Worm (Caenorhabditis elegans): ENCODE results near the gene tin-10.

tin-10 gene

DNA sequence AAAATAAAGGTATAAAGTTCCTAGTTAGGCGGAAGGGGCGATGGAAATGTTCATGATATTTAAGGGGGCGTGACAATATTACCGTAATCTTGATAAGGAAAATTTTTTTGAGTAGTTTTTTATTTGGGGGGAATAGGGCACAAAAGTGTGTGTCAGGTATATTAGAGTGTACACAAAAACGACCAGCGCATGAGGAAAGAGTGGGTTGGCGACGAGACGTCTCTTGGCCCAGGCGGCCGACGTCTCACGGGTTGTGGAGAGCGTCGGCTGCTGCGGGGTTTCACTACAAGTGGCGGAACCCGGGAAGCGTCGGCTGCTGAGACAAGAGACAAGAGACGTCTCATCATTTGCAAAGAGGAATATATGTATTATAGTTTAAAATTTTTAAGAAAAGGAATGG, 38.9 kb downstream of the tin-10 start:
- no peak for TF ChIP-seq unc-62 (GFP tag; optimal IDR thresholded peaks at IDR 0.05)

DNA sequence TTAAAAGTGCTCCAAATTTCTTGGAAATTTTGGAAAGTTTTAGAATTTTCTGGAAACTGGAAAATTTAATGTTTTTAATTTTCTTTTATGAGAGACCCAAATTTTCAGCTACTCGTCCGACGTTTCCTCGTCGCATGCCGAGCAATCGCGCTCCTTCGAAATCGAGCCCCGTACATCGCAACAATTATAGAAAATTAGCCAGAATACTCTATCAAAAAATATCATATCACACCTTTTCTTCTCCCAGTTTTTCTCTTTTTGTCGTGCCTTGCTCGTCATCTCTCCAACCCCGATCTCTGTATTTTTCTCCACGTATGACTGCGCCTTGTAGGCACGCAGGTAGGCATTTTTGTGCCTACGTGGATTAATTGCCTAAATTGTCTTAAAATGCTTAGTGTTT, 40.3 kb downstream of the tin-10 start:
- TF ChIP-seq unc-62 (GFP tag; optimal IDR thresholded peaks at IDR 0.05), result no peak

DNA sequence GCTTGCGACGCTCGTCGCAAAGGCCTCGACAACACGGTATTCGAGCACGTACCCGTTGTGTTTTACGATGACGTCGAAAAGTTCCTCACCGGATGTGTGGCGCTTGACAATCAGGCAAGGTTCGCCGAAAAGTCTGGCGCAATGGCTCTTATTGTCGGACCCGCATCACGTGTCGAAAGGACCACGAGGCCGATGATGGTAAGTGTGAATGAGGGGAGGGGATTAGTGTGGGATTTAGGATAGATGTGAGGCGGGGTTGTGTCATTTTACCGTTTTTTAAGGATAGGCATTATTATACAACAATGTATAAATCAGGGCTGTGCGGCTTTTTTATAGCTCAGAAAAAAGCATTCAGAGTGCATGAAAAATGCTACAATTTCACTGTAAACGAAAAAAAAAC, 42.9 kb downstream of the tin-10 start:
- TF ChIP-seq unc-62 (GFP tag; optimal IDR thresholded peaks at IDR 0.05), result no peak

DNA sequence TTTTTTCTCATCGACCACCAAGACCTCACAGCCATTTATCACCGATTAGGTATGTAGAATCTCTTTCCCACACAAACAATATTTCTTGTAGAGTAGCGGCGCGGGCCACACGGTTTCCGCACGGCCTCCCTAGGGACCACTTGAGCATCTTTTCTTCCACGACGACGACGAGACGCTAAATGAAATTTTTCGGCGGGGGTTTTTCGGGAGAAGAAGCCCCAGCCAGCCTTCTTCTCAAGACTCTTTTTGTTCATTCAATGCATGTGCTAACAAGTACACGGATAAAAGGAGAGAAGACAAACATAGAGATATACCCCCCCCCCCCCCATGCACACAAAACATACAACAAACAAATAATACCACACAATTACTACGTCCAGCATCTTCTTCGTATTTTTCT, 43.6 kb downstream of the tin-10 start:
- TF ChIP-seq unc-62 (GFP tag; optimal IDR thresholded peaks at IDR 0.05), result no peak

DNA sequence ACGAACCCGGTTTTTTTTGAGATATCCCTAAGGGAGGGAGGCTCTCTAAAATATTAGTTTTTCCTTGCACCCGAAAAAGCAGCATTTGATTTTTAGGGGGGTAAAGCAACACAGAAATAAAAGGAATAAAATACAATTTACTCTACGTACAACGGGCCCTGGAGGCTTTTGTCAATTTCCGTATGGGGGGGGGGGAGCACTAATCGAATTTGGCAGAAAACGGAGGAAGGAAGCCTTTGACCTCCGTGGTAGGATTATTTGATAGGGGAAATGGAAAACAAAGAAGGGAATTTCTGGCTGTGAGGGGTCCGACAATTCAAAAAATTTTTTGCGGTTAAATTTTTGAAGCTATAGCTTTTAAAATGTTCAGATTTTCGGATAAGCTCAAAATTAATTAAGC, 44.7 kb downstream of the tin-10 start:
- no peak for TF ChIP-seq unc-62 (GFP tag; optimal IDR thresholded peaks at IDR 0.05)

DNA sequence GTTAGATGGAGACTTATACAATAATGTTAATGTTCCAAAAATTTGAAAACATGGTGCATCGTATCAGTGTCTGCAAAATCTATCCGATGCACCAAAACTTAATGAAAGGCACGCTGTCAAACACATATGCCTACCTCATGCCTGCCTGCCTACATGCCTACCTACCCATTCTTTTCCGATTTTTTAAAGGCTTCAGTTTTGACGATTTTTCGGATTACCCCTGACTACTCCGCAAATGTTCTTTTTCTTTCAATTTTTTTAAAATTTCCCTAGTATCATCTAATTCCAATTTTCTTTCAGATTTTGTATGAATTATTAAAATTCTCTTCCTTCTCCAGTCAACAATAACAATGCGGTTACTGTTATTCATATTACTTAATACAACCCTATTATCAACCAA, 46.1 kb downstream of the tin-10 start, which contains the start of gene plr-1:
TSS of gene plr-1 (plus strand) at position 301 of the 400 bp plus-strand sequence.
- TF ChIP-seq unc-62 (GFP tag; optimal IDR thresholded peaks at IDR 0.05), result no peak

DNA sequence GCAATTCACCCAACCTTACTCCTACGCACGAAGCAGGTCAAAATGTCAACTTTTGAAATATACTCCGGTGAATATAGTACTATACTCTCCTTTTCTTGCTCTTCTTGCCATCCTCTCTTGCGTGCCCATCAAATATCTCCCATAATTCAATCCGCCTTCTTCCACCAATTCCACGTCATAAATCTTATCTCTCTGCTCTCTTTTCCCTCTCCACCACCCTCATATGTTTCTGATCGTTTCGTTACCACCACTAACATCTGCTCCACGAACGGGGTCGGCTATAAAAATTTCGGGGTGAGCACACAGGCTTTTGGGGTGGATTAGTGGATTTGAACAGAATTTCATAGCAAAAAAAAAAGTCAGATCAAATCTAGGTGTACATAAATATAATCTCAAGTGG, 48.7 kb downstream of the tin-10 start:
- no peak for TF ChIP-seq unc-62 (GFP tag; optimal IDR thresholded peaks at IDR 0.05)

DNA sequence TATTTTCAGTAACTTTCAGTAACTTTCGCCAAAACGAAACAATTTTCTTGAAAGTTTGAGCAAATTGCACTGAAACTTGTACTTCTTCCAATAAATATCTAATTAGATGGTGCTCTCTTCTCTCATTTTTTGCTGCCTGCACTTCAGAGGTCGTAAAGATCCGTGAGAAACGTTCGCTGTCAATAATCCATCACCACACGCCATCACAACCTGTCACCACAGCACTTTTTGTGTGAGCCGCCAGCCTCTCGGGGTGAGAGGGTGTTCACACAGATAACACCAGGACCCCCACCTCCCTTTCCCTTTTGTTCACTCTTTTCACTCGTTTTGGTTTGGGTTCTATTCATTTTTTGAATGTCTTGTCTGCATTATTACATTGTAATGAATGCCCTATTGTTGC, 50.1 kb downstream of the tin-10 start:
- no peak for TF ChIP-seq unc-62 (GFP tag; optimal IDR thresholded peaks at IDR 0.05)

DNA sequence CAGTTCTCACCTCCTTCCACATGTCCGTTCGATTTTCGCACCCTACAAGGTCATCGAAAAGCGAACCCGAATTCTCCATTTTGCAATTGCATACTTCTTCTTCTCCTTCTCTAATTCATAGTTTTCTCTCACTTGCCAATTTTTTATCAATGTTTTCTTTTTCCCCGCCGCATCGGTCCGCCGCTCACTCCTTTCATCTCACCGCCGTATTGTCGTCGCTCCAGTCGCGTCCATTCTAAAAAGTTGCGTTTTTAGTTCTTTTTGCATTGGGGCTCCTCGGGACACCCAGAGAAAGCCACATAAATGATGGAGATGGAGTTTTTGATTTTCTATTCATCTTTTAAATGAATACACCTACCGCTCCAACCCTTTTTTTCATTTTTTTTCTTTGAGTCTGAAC, 51.3 kb downstream of the tin-10 start:
- TF ChIP-seq unc-62 (GFP tag; optimal IDR thresholded peaks at IDR 0.05), result no peak
